Fruit fly (Drosophila melanogaster) whole organism, embryonic: ENCODE data around the gene Jhbp1.

Experiments
- Blimp-1 ChIP-seq: fragments of 200-800 bp; sonication (Bioruptor generic); optimal IDR thresholded peaks from 3 replicates; lab custom pipeline; 2018; ENCODE audit warnings: missing biosample characterization, missing genetic modification characterization, mild to moderate bottlenecking, moderate library complexity, missing genetic modification reagents
- CG12219 ChIP-seq: fragments of 200-800 bp; sonication (Bioruptor generic); optimal IDR thresholded peaks from 3 replicates; lab custom pipeline; 2018; ENCODE audit warnings: missing biosample characterization, mild to moderate bottlenecking, missing genetic modification characterization
- CG13123 ChIP-seq: fragments of 200-800 bp; sonication (Bioruptor generic); optimal IDR thresholded peaks from 2 replicates; lab custom pipeline; 2016; ENCODE audit warnings: missing biosample characterization, missing genetic modification characterization
- CG13287 ChIP-seq: fragments of 200-800 bp; sonication (Bioruptor generic); IDR thresholded peaks from 2 replicates; pipeline ENCODE4 v1.3.6; 2022; ENCODE audit warnings: missing biosample characterization, missing genetic modification characterization; ENCODE audit not compliant: partially characterized antibody
- CG15011 ChIP-seq: fragments of 200-800 bp; sonication (Bioruptor generic); optimal IDR thresholded peaks from 3 replicates; lab custom pipeline; 2018; ENCODE audit warnings: missing biosample characterization, mild to moderate bottlenecking, missing genetic modification characterization
- CG17186 ChIP-seq: fragments of 200-800 bp; sonication (Bioruptor generic); optimal IDR thresholded peaks from 3 replicates; lab custom pipeline; 2017; ENCODE audit warnings: missing biosample characterization, missing genetic modification reagents, missing genetic modification characterization
- CG17328 ChIP-seq: fragments of 200-800 bp; sonication (Bioruptor generic); IDR thresholded peaks from 2 replicates; pipeline ENCODE4 v1.3.6; 2022; ENCODE audit warnings: missing biosample characterization, missing genetic modification characterization
- CG2120 ChIP-seq: fragments of 200-800 bp; sonication (Bioruptor generic); optimal IDR thresholded peaks from 3 replicates; lab custom pipeline; 2016; ENCODE audit warnings: missing biosample characterization, missing genetic modification characterization
- CG3407 ChIP-seq: fragments of 200-800 bp; sonication (Bioruptor generic); optimal IDR thresholded peaks from 2 replicates; lab custom pipeline; 2018; ENCODE audit warnings: missing biosample characterization, mild to moderate bottlenecking, missing genetic modification characterization
- CG6272 ChIP-seq: fragments of 200-800 bp; sonication (Bioruptor generic); IDR thresholded peaks from 2 replicates; pipeline ENCODE4 v1.3.6; 2022; ENCODE audit warnings: missing biosample characterization, missing genetic modification characterization
- CG6765 ChIP-seq: fragments of 200-800 bp; sonication (Bioruptor generic); optimal IDR thresholded peaks from 3 replicates; lab custom pipeline; 2017; ENCODE audit warnings: missing biosample characterization, mild to moderate bottlenecking, missing genetic modification characterization
- CG9437 ChIP-seq: fragments of 200-800 bp; sonication (Bioruptor generic); optimal IDR thresholded peaks from 2 replicates; lab custom pipeline; 2018; ENCODE audit warnings: missing biosample characterization, mild to moderate bottlenecking, missing genetic modification characterization
- CG9876 ChIP-seq: fragments of 200-800 bp; sonication (Bioruptor generic); optimal IDR thresholded peaks from 2 replicates; lab custom pipeline; 2016; ENCODE audit warnings: missing biosample characterization, missing genetic modification characterization
- Camta ChIP-seq: fragments of 200-800 bp; sonication (Bioruptor generic); optimal IDR thresholded peaks from 2 replicates; lab custom pipeline; 2016; ENCODE audit warnings: missing biosample characterization, missing genetic modification characterization
- D19A ChIP-seq: fragments of 200-800 bp; optimal IDR thresholded peaks from 3 replicates; lab custom pipeline; 2019; ENCODE audit warnings: missing biosample characterization, mild to moderate bottlenecking, missing genetic modification characterization, moderate library complexity
- Deaf1 ChIP-seq: fragments of 200-800 bp; optimal IDR thresholded peaks from 3 replicates; lab custom pipeline; 2019; ENCODE audit warnings: missing biosample characterization, mild to moderate bottlenecking, missing genetic modification characterization, moderate library complexity
- Doc2 ChIP-seq: fragments of 200-800 bp; sonication (Bioruptor generic); IDR thresholded peaks from 2 replicates; pipeline ENCODE4 v1.3.6; 2022; ENCODE audit warnings: missing biosample characterization, missing genetic modification characterization
- Dref ChIP-seq: fragments of 200-800 bp; sonication (Bioruptor generic); IDR thresholded peaks from 2 replicates; pipeline ENCODE4 v1.3.6; 2022; ENCODE audit warnings: missing biosample characterization, missing genetic modification characterization
- Drgx ChIP-seq: fragments of 200-800 bp; sonication (Bioruptor generic); IDR thresholded peaks from 2 replicates; pipeline ENCODE4 v1.3.6; 2022; ENCODE audit warnings: missing biosample characterization, missing genetic modification characterization
- Ets65A ChIP-seq: fragments of 200-800 bp; sonication (Bioruptor generic); peaks from one replicate; lab custom pipeline; 2016; ENCODE audit warnings: missing biosample characterization, missing genetic modification characterization
- Gug ChIP-seq: fragments of 200-800 bp; sonication (Bioruptor generic); IDR thresholded peaks from 4 replicates; pipeline ENCODE4 v1.3.6; 2022; ENCODE audit warnings: missing biosample characterization, missing genetic modification characterization
- HmgD ChIP-seq: fragments of 200-800 bp; sonication (Bioruptor generic); optimal IDR thresholded peaks from 3 replicates; lab custom pipeline; 2016; ENCODE audit warnings: missing biosample characterization, missing genetic modification characterization
- Mad ChIP-seq: fragments of 200-800 bp; sonication (Bioruptor generic); optimal IDR thresholded peaks from 2 replicates; lab custom pipeline; 2016; ENCODE audit warnings: missing biosample characterization, missing genetic modification characterization
- Mes4 ChIP-seq: fragments of 200-800 bp; sonication (Bioruptor generic); optimal IDR thresholded peaks from 2 replicates; lab custom pipeline; 2016; ENCODE audit warnings: missing biosample characterization, missing genetic modification characterization
- Oli ChIP-seq: fragments of 200-800 bp; sonication (Bioruptor generic); optimal IDR thresholded peaks from 2 replicates; lab custom pipeline; 2018; ENCODE audit warnings: missing biosample characterization, mild to moderate bottlenecking, missing genetic modification characterization, moderate library complexity
- Six4 ChIP-seq: fragments of 200-800 bp; sonication (Bioruptor generic); optimal IDR thresholded peaks from 2 replicates; lab custom pipeline; 2016; ENCODE audit warnings: missing biosample characterization, missing genetic modification characterization
- YL-1 ChIP-seq: fragments of 200-800 bp; sonication (Bioruptor generic); optimal IDR thresholded peaks from 3 replicates; lab custom pipeline; 2017; ENCODE audit warnings: missing biosample characterization, mild to moderate bottlenecking, missing genetic modification characterization
- bigmax ChIP-seq: fragments of 200-800 bp; sonication (Bioruptor generic); optimal IDR thresholded peaks from 2 replicates; lab custom pipeline; 2018; ENCODE audit warnings: missing biosample characterization, mild to moderate bottlenecking, missing genetic modification characterization
- chinmo ChIP-seq: fragments of 200-800 bp; sonication (Bioruptor generic); IDR thresholded peaks from 4 replicates; pipeline ENCODE4 v1.3.6; 2022; ENCODE audit warnings: missing biosample characterization, missing genetic modification characterization; ENCODE audit not compliant: partially characterized antibody
- chm ChIP-seq: fragments of 200-800 bp; sonication (Bioruptor generic); IDR thresholded peaks from 2 replicates; pipeline ENCODE4 v1.3.6; 2022; ENCODE audit warnings: missing biosample characterization, missing genetic modification characterization
- crp ChIP-seq, 2 experiments: fragments of 200-800 bp; sonication (Bioruptor generic); optimal IDR thresholded peaks; 2 replicates in 1 of 2; 3 replicates in 1 of 2; lab custom pipeline; 2017; ENCODE audit warnings: missing biosample characterization in 2 of 2, missing genetic modification characterization in 2 of 2, mild to moderate bottlenecking in 1 of 2, moderate library complexity in 1 of 2
- en ChIP-seq: fragments of 200-800 bp; sonication (Bioruptor generic); optimal IDR thresholded peaks from 2 replicates; lab custom pipeline; 2016; ENCODE audit warnings: missing biosample characterization, missing genetic modification characterization
- eve ChIP-seq, 2 experiments: fragments of >200 bp; optimal IDR thresholded peaks; 2 replicates each; lab custom pipeline; 2017; ENCODE audit warnings: missing biosample characterization in 2 of 2, missing genetic modification characterization in 2 of 2
- gce ChIP-seq: fragments of 200-800 bp; sonication (Bioruptor generic); IDR thresholded peaks from 3 replicates; pipeline ENCODE4 v1.3.6; 2022; ENCODE audit warnings: missing biosample characterization, missing genetic modification characterization
- gcm ChIP-seq: fragments of 200-800 bp; sonication (Bioruptor generic); optimal IDR thresholded peaks from 2 replicates; lab custom pipeline; 2019; ENCODE audit warnings: missing biosample characterization, mild to moderate bottlenecking, missing genetic modification characterization, moderate library complexity
- grau ChIP-seq: fragments of 200-800 bp; optimal IDR thresholded peaks from 3 replicates; lab custom pipeline; 2019; ENCODE audit warnings: missing biosample characterization, mild to moderate bottlenecking, missing genetic modification characterization, moderate library complexity
- h ChIP-seq: fragments of >200 bp; optimal IDR thresholded peaks from 2 replicates; lab custom pipeline; 2017
- her ChIP-seq: fragments of 200-800 bp; sonication (Bioruptor generic); optimal IDR thresholded peaks from 2 replicates; lab custom pipeline; 2016; ENCODE audit warnings: missing biosample characterization, missing genetic modification characterization
- klu ChIP-seq: fragments of 200-800 bp; sonication (Bioruptor generic); IDR thresholded peaks from 2 replicates; pipeline ENCODE4 v1.3.6; 2022; ENCODE audit warnings: missing biosample characterization, missing genetic modification characterization
- kni ChIP-seq: fragments of 200-800 bp; sonication (Bioruptor generic); optimal IDR thresholded peaks from 3 replicates; lab custom pipeline; 2017; ENCODE audit warnings: mild to moderate bottlenecking, missing biosample characterization, missing genetic modification reagents, missing genetic modification characterization
- lab ChIP-seq: fragments of 200-800 bp; sonication (Bioruptor generic); optimal IDR thresholded peaks from 3 replicates; lab custom pipeline; 2017; ENCODE audit warnings: missing biosample characterization, missing genetic modification characterization, mild to moderate bottlenecking, moderate library complexity, missing genetic modification reagents
- nmo ChIP-seq: fragments of 200-800 bp; sonication (Bioruptor generic); optimal IDR thresholded peaks from 2 replicates; lab custom pipeline; 2018; ENCODE audit warnings: missing biosample characterization, mild to moderate bottlenecking, missing genetic modification characterization, moderate library complexity
- odd ChIP-seq: fragments of 200-800 bp; sonication (Bioruptor generic); optimal IDR thresholded peaks from 2 replicates; lab custom pipeline; 2017; ENCODE audit warnings: missing biosample characterization, mild to moderate bottlenecking, missing genetic modification characterization
- pfk ChIP-seq: fragments of 200-800 bp; sonication (Bioruptor generic); optimal IDR thresholded peaks from 2 replicates; lab custom pipeline; 2018; ENCODE audit warnings: missing biosample characterization, mild to moderate bottlenecking, missing genetic modification characterization, moderate library complexity
- pnt ChIP-seq: fragments of 200-800 bp; sonication (Bioruptor generic); optimal IDR thresholded peaks from 3 replicates; lab custom pipeline; 2016; ENCODE audit warnings: missing biosample characterization, missing genetic modification characterization
- ro ChIP-seq: fragments of 200-800 bp; sonication (Bioruptor generic); IDR thresholded peaks from 2 replicates; pipeline ENCODE4 v1.3.6; 2022; ENCODE audit warnings: missing biosample characterization, missing genetic modification characterization
- sc ChIP-seq, 3 experiments: fragments of >200 bp in 2 of 3; fragments of 200-800 bp in 1 of 3; sonication (Bioruptor generic) in 1 of 3; optimal IDR thresholded peaks; 2 replicates in 2 of 3; 3 replicates in 1 of 3; lab custom pipeline; 2017; ENCODE audit warnings: mild to moderate bottlenecking in 1 of 3, missing biosample characterization in 1 of 3, missing genetic modification characterization in 1 of 3, missing genetic modification reagents in 1 of 3
- so ChIP-seq: fragments of 200-800 bp; sonication (Bioruptor generic); IDR thresholded peaks from 3 replicates; pipeline ENCODE4 v1.3.6; 2022; ENCODE audit warnings: missing biosample characterization, missing genetic modification characterization
- unpg ChIP-seq: fragments of 200-800 bp; sonication (Bioruptor generic); optimal IDR thresholded peaks from 3 replicates; lab custom pipeline; 2018; ENCODE audit warnings: missing biosample characterization, mild to moderate bottlenecking, missing genetic modification characterization, moderate library complexity
- wek ChIP-seq: fragments of 200-800 bp; sonication (Bioruptor generic); optimal IDR thresholded peaks from 3 replicates; lab custom pipeline; 2018; ENCODE audit warnings: missing biosample characterization, mild to moderate bottlenecking, missing genetic modification characterization, moderate library complexity

Gene Jhbp1

DNA sequence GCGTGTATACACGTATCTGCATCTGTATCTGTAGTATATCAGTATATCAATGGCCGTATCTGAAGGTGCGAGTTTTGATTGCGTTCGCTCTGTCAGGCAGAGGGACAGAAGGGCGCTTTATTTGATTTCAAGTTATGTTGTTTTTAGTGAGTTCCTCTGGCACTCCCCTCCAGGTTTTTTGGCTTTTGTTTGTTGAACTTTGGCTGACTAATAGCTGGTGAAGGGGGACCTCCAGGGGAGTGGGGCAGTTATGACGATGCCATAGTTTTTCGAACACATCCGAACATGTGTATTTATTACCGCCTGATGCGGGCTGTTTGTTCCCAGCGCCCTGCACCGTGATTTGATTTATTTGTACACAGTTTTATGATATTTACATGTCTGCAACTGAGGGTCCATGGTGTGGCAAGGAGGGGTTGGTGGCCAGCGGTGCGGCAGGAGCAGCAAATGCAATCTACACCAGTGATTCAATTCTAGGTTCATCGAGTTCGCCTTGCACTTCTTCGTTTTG is 27.0 kb downstream of the Jhbp1 start (continued):
- TF ChIP-seq CG9437 (GFP tag; lab: Kevin White, UChicago) (no peak), so (GFP tag; lab: Robert Waterston, UW) (peak; percentile 73), bigmax (GFP tag; lab: Kevin White, UChicago) (no peak), CG17186 (GFP tag; lab: Kevin White, UChicago) (peak; percentile 36), h (no peak), lab (peak; percentile 44), grau (tag; lab: Kevin White, UChicago) (peak; percentile 26), Oli (tag; lab: Kevin White, UChicago) (no peak), Doc2 (GFP tag; lab: Robert Waterston, UW) (no peak), Dref (GFP tag; lab: Robert Waterston, UW) (no peak), CG13123 (GFP tag; lab: Kevin White, UChicago) (no peak), crp (GFP tag; optimal IDR thresholded peaks at IDR 0.05; lab: Kevin White, UChicago) (no peak), CG13287 (GFP tag; lab: Robert Waterston, UW) (no peak), pfk (GFP tag; lab: Kevin White, UChicago) (no peak), odd (GFP tag; lab: Kevin White, UChicago) (peak; percentile 75), en (GFP tag; lab: Kevin White, UChicago) (no peak), CG6272 (GFP tag; lab: Robert Waterston, UW) (no peak), CG12219 (GFP tag; lab: Kevin White, UChicago) (peak; percentile 57), Six4 (GFP tag; lab: Kevin White, UChicago) (peak; percentile 19), gcm (peak; percentile 98), nmo (GFP tag; lab: Kevin White, UChicago) (peak; percentile 15), CG15011 (GFP tag; lab: Kevin White, UChicago) (peak; percentile 6), kni (GFP tag; lab: Kevin White, UChicago) (peak; percentile 97), YL-1 (GFP tag; lab: Kevin White, UChicago) (no peak), pnt (GFP tag; lab: Kevin White, UChicago) (peak; percentile 21), CG6765 (no peak), eve (GFP tag; optimal IDR thresholded peaks at IDR 0.05; lab: Kevin White, UChicago) (no peak), her (no peak), CG3407 (GFP tag; lab: Kevin White, UChicago) (peak; percentile 66), Mad (GFP tag; lab: Kevin White, UChicago) (peak; percentile 28), gce (GFP tag; lab: Robert Waterston, UW) (peak; percentile 58; the same call in 1 of the 3 replicates), Deaf1 (peak; percentile 26), D19A (tag; lab: Kevin White, UChicago) (peak; percentile 27), chinmo (GFP tag; lab: Robert Waterston, UW) (0 out of 4 replicates have a peak, but pooled peaks have one; percentile 49), sc (optimal IDR thresholded peaks at IDR 0.05; lab: Kevin White, UChicago) (no peak), sc (GFP tag; optimal IDR thresholded peaks at IDR 0.05; lab: Kevin White, UChicago) (peak; percentile 32), HmgD (GFP tag; lab: Kevin White, UChicago) (no peak), Gug (GFP tag; lab: Robert Waterston, UW) (no peak), Drgx (GFP tag; lab: Robert Waterston, UW) (no peak), CG2120 (no peak), chm (GFP tag; lab: Robert Waterston, UW) (no peak; the same call in 1 of the 2 replicates), ro (GFP tag; lab: Robert Waterston, UW) (no peak), klu (GFP tag; lab: Robert Waterston, UW) (no peak), wek (GFP tag; lab: Kevin White, UChicago) (peak; percentile 61), Ets65A (GFP tag; lab: Kevin White, UChicago) (no peak), Mes4 (GFP tag; lab: Kevin White, UChicago) (peak; percentile 40), Camta (GFP tag; lab: Kevin White, UChicago) (peak; percentile 34), Blimp-1 (GFP tag; lab: Kevin White, UChicago) (peak; percentile 8), unpg (GFP tag; lab: Kevin White, UChicago) (peak; percentile 11), CG9876 (GFP tag; lab: Kevin White, UChicago) (peak; percentile 4), CG17328 (GFP tag; lab: Robert Waterston, UW) (peak; percentile 39; the same call in 1 of the 2 replicates)
